Worm (Caenorhabditis elegans): ENCODE measurements around the gene clec-37.

ce11 chrV:16842941-16843340 is 9.0 kb downstream of the clec-37 start, which contains the start of gene clec-25:
- TF ChIP-seq fos-1 (tag; optimal IDR thresholded peaks at IDR 0.05) (no peak), nhr-77 (tag; optimal IDR thresholded peaks at IDR 0.05) (no peak), lsy-2 (tag; optimal IDR thresholded peaks at IDR 0.05) (no peak), nhr-25 (tag; optimal IDR thresholded peaks at IDR 0.05) (no peak), nhr-237 (tag; optimal IDR thresholded peaks at IDR 0.05) (no peak), nhr-10 (tag; optimal IDR thresholded peaks at IDR 0.05) (no peak), egl-27 (tag; optimal IDR thresholded peaks at IDR 0.05) (no peak), snpc-4 (tag; optimal IDR thresholded peaks at IDR 0.05) (no peak), nhr-23 (tag; optimal IDR thresholded peaks at IDR 0.05) (no peak)
